Fruit fly (Drosophila melanogaster): ENCODE results near the gene GstD2.

GstD2 gene

dm6 chr3R:12369793-12370642, 1.8 kb upstream of the GstD2 start (continued):
- TF ChIP-seq CG3281 (GFP tag; optimal IDR thresholded peaks at IDR 0.05) = peak; percentile 2
- TF ChIP-seq CG3995 (GFP tag; optimal IDR thresholded peaks at IDR 0.05) = no peak
- no peak for TF ChIP-seq en (GFP tag; optimal IDR thresholded peaks at IDR 0.05)
- no peak for TF ChIP-seq CG30431 (GFP tag; optimal IDR thresholded peaks at IDR 0.05)
- no peak for TF ChIP-seq CG12219 (GFP tag; optimal IDR thresholded peaks at IDR 0.05)
- TF ChIP-seq zen (tag; optimal IDR thresholded peaks at IDR 0.05) = peak; percentile 30
- TF ChIP-seq Camta (GFP tag; optimal IDR thresholded peaks at IDR 0.05) = no peak
- TF ChIP-seq eve (GFP tag; optimal IDR thresholded peaks at IDR 0.05) = peak in 1 of 2 experiments; percentile 13
- no peak for TF ChIP-seq Stat92E (GFP tag; optimal IDR thresholded peaks at IDR 0.05)
- TF ChIP-seq CG3407 (GFP tag; optimal IDR thresholded peaks at IDR 0.05) = no peak
- TF ChIP-seq Ets65A (GFP tag) = no peak
- no peak for TF ChIP-seq Mrtf (GFP tag; IDR thresholded peaks at IDR 0.05)
- TF ChIP-seq CG6813 (GFP tag; optimal IDR thresholded peaks at IDR 0.05) = peak; percentile 47
- peak; percentile 0 for TF ChIP-seq nau (GFP tag; optimal IDR thresholded peaks at IDR 0.05)
- TF ChIP-seq az2 (GFP tag; optimal IDR thresholded peaks at IDR 0.05) = peak; percentile 4
- no peak for TF ChIP-seq chif (GFP tag; optimal IDR thresholded peaks at IDR 0.05)
- TF ChIP-seq HmgD (GFP tag; optimal IDR thresholded peaks at IDR 0.05) = no peak
- peak; percentile 18 for TF ChIP-seq CG33213 (GFP tag; optimal IDR thresholded peaks at IDR 0.05)
- TF ChIP-seq Max (GFP tag; optimal IDR thresholded peaks at IDR 0.05) = no peak
- TF ChIP-seq shn (GFP tag; optimal IDR thresholded peaks at IDR 0.05) = no peak
- no peak for TF ChIP-seq CG7928 (GFP tag; optimal IDR thresholded peaks at IDR 0.05)
- TF ChIP-seq nerfin-1 (tag; optimal IDR thresholded peaks at IDR 0.05) = no peak

- TF ChIP-seq Trl (optimal IDR thresholded peaks at IDR 0.05) = peak; percentile 53 to 72
- TF ChIP-seq Trl (GFP tag; optimal IDR thresholded peaks at IDR 0.05) = no peak
- peak; percentile 36 for TF ChIP-seq CG10543 (GFP tag; optimal IDR thresholded peaks at IDR 0.05)
- TF ChIP-seq CG34376 (GFP tag; optimal IDR thresholded peaks at IDR 0.05) = peak; percentile 66
- peak; percentile 92 for TF ChIP-seq sd (tag; optimal IDR thresholded peaks at IDR 0.05)
- peak; percentile 64 for TF ChIP-seq CG12769 (tag; optimal IDR thresholded peaks at IDR 0.05)
- no peak for TF ChIP-seq CG6689 (GFP tag; IDR thresholded peaks at IDR 0.05)
- TF ChIP-seq BtbVII (GFP tag; optimal IDR thresholded peaks at IDR 0.05) = peak; percentile 29
- peak in 1 of 2 experiments; percentile 61 for TF ChIP-seq Hr78 (GFP tag; optimal IDR thresholded peaks at IDR 0.05)
- TF ChIP-seq CG13894 (tag; optimal IDR thresholded peaks at IDR 0.05) = peak; percentile 97
- TF ChIP-seq gro (GFP tag; optimal IDR thresholded peaks at IDR 0.05) = peak; percentile 2
- no peak for TF ChIP-seq shn (GFP tag; optimal IDR thresholded peaks at IDR 0.05)
- peak; percentile 59 for TF ChIP-seq nom (GFP tag; optimal IDR thresholded peaks at IDR 0.05)
- TF ChIP-seq chinmo (GFP tag; IDR thresholded peaks at IDR 0.05; ENCODE audit: partially characterized antibody) = 0 out of 4 replicates have a peak, but pooled peaks have one; percentile 68
- peak; percentile 94 for TF ChIP-seq CG3163 (GFP tag; optimal IDR thresholded peaks at IDR 0.05)
- TF ChIP-seq fd102C (GFP tag; optimal IDR thresholded peaks at IDR 0.05) = no peak
- no peak for TF ChIP-seq CG18262 (tag; optimal IDR thresholded peaks at IDR 0.05)
- TF ChIP-seq Fer1 (GFP tag; optimal IDR thresholded peaks at IDR 0.05) = no peak
- TF ChIP-seq chm (GFP tag; IDR thresholded peaks at IDR 0.05) = peak; percentile 27; the same call in 1 of the 2 replicates
- peak; percentile 10; the same call in 1 of the 3 replicates for TF ChIP-seq CG34422 (GFP tag; IDR thresholded peaks at IDR 0.05)
- peak; percentile 66 for TF ChIP-seq corto (GFP tag; optimal IDR thresholded peaks at IDR 0.05)
- no peak for TF ChIP-seq Tbp (GFP tag; optimal IDR thresholded peaks at IDR 0.05)
These were observed 1.2 kb upstream of the GstD2 start for dm6 chr3R:12370643-12370995.

Measured in whole organism, embryonic.